Fruit fly (Drosophila melanogaster) whole organism, embryonic: ENCODE data around the gene CG9497.

Experiments
- Adf1 ChIP-seq: fragments of 200-800 bp; sonication (Bioruptor generic); IDR thresholded peaks from 2 replicates; pipeline ENCODE4 v1.3.6; 2022; ENCODE audit warnings: missing biosample characterization, missing genetic modification characterization
- Antp ChIP-seq: fragments of 200-800 bp; sonication (Bioruptor generic); optimal IDR thresholded peaks from 3 replicates; lab custom pipeline; 2016; ENCODE audit warnings: missing biosample characterization, missing genetic modification characterization
- CG1024 ChIP-seq: fragments of 200-800 bp; sonication (Bioruptor generic); IDR thresholded peaks from 2 replicates; pipeline ENCODE4 v1.3.6; 2022; ENCODE audit warnings: missing biosample characterization, missing genetic modification characterization
- CG10959 ChIP-seq: fragments of 200-800 bp; sonication (Bioruptor generic); IDR thresholded peaks from 2 replicates; pipeline ENCODE4 v1.3.6; 2022; ENCODE audit warnings: missing biosample characterization, missing genetic modification characterization
- CG11085 ChIP-seq: fragments of 200-800 bp; sonication (Bioruptor generic); IDR thresholded peaks from 2 replicates; pipeline ENCODE4 v1.3.6; 2022; ENCODE audit warnings: missing biosample characterization, missing genetic modification characterization
- CG11560 ChIP-seq: fragments of 200-800 bp; sonication (Bioruptor generic); IDR thresholded peaks from 3 replicates; pipeline ENCODE4 v1.3.6; 2022; ENCODE audit warnings: missing biosample characterization, missing genetic modification characterization
- CG12942 ChIP-seq: fragments of 200-800 bp; sonication (Bioruptor generic); optimal IDR thresholded peaks from 3 replicates; lab custom pipeline; 2016; ENCODE audit warnings: missing biosample characterization, missing genetic modification characterization
- CG15073 ChIP-seq: fragments of 200-800 bp; sonication (Bioruptor generic); optimal IDR thresholded peaks from 2 replicates; lab custom pipeline; 2016; ENCODE audit warnings: missing biosample characterization, missing genetic modification characterization
- CG1647 ChIP-seq: fragments of 200-800 bp; sonication (Bioruptor generic); optimal IDR thresholded peaks from 3 replicates; lab custom pipeline; 2016; ENCODE audit warnings: missing biosample characterization, missing genetic modification characterization
- CG16779 ChIP-seq: fragments of 200-800 bp; sonication (Bioruptor generic); IDR thresholded peaks from 2 replicates; pipeline ENCODE4 v1.3.6; 2022; ENCODE audit warnings: missing biosample characterization, missing genetic modification characterization
- CG17802 ChIP-seq: fragments of 200-800 bp; sonication (Bioruptor generic); optimal IDR thresholded peaks from 2 replicates; lab custom pipeline; 2018; ENCODE audit warnings: missing biosample characterization, mild to moderate bottlenecking, missing genetic modification characterization, moderate library complexity
- CG18599 ChIP-seq: fragments of 200-800 bp; sonication (Bioruptor generic); optimal IDR thresholded peaks from 3 replicates; lab custom pipeline; 2017; ENCODE audit warnings: missing biosample characterization, missing genetic modification characterization, mild to moderate bottlenecking, moderate library complexity, missing genetic modification reagents
- CG3726 ChIP-seq: fragments of 200-800 bp; sonication (Bioruptor generic); IDR thresholded peaks from 3 replicates; pipeline ENCODE4, ENCODE4 v1.3.6; 2022; ENCODE audit warnings: missing biosample characterization, missing genetic modification characterization
- CG6175 ChIP-seq: fragments of 200-800 bp; sonication (Bioruptor generic); IDR thresholded peaks from 3 replicates; pipeline ENCODE4 v1.3.6; 2022; ENCODE audit warnings: missing biosample characterization, missing genetic modification characterization
- CG6689 ChIP-seq: fragments of 200-800 bp; sonication (Bioruptor generic); IDR thresholded peaks from 2 replicates; pipeline ENCODE4 v1.3.6; 2022; ENCODE audit warnings: missing biosample characterization, missing genetic modification characterization
- CG6813 ChIP-seq: fragments of 200-800 bp; sonication (Bioruptor generic); optimal IDR thresholded peaks from 2 replicates; lab custom pipeline; 2017; ENCODE audit warnings: missing biosample characterization, missing genetic modification characterization, mild to moderate bottlenecking, moderate library complexity, missing genetic modification reagents
- CG9876 ChIP-seq: fragments of 200-800 bp; sonication (Bioruptor generic); optimal IDR thresholded peaks from 2 replicates; lab custom pipeline; 2016; ENCODE audit warnings: missing biosample characterization, missing genetic modification characterization
- Camta ChIP-seq: fragments of 200-800 bp; sonication (Bioruptor generic); optimal IDR thresholded peaks from 2 replicates; lab custom pipeline; 2016; ENCODE audit warnings: missing biosample characterization, missing genetic modification characterization
- D ChIP-seq, 2 experiments: fragments of 200-800 bp in 1 of 2; fragments of >200 bp in 1 of 2; sonication (Bioruptor generic) in 1 of 2; optimal IDR thresholded peaks; 2 replicates in 1 of 2; 3 replicates in 1 of 2; lab custom pipeline; 2017; ENCODE audit warnings: mild to moderate bottlenecking in 1 of 2, missing biosample characterization in 1 of 2, missing genetic modification characterization in 1 of 2, missing genetic modification reagents in 1 of 2
- ERR ChIP-seq: fragments of 200-800 bp; sonication (Bioruptor generic); optimal IDR thresholded peaks from 2 replicates; lab custom pipeline; 2016; ENCODE audit warnings: missing biosample characterization, missing genetic modification characterization
- Fer2 ChIP-seq: fragments of 200-800 bp; sonication (Bioruptor generic); optimal IDR thresholded peaks from 2 replicates; lab custom pipeline; 2018; ENCODE audit warnings: missing biosample characterization, mild to moderate bottlenecking, missing genetic modification characterization, moderate library complexity
- Fer3 ChIP-seq: fragments of 200-800 bp; sonication (Bioruptor generic); optimal IDR thresholded peaks from 2 replicates; lab custom pipeline; 2018; ENCODE audit warnings: missing biosample characterization, mild to moderate bottlenecking, missing genetic modification characterization, moderate library complexity
- H2.0 ChIP-seq: fragments of 200-800 bp; sonication (Bioruptor generic); IDR thresholded peaks from 2 replicates; pipeline ENCODE4 v1.3.6; 2022; ENCODE audit warnings: missing biosample characterization, missing genetic modification characterization
- HLH4C ChIP-seq: fragments of 200-800 bp; sonication (Bioruptor generic); IDR thresholded peaks from 3 replicates; pipeline ENCODE4 v1.3.6; 2022; ENCODE audit warnings: missing biosample characterization, missing genetic modification characterization; ENCODE audit not compliant: partially characterized antibody
- Hr39 ChIP-seq: fragments of >200 bp; optimal IDR thresholded peaks from 2 replicates; lab custom pipeline; 2017
- Lhr ChIP-seq: fragments of 200-800 bp; sonication (Bioruptor generic); optimal IDR thresholded peaks from 3 replicates; lab custom pipeline; 2017; ENCODE audit warnings: mild to moderate bottlenecking, missing biosample characterization, missing genetic modification reagents, missing genetic modification characterization
- Meics ChIP-seq: fragments of 200-800 bp; sonication (Bioruptor generic); optimal IDR thresholded peaks from 2 replicates; lab custom pipeline; 2017; ENCODE audit warnings: missing biosample characterization, mild to moderate bottlenecking, missing genetic modification characterization
- Nf-YB ChIP-seq: fragments of 200-800 bp; sonication (Bioruptor generic); optimal IDR thresholded peaks from 3 replicates; lab custom pipeline; 2019; ENCODE audit warnings: missing biosample characterization, mild to moderate bottlenecking, missing genetic modification characterization, moderate library complexity
- Rx ChIP-seq: fragments of 200-800 bp; sonication (Bioruptor generic); IDR thresholded peaks from 2 replicates; pipeline ENCODE4 v1.3.6; 2022; ENCODE audit warnings: missing biosample characterization, missing genetic modification characterization
- Side ChIP-seq: fragments of 200-800 bp; sonication (Bioruptor generic); optimal IDR thresholded peaks from 2 replicates; lab custom pipeline; 2016; ENCODE audit warnings: missing biosample characterization, missing genetic modification characterization
- Spps ChIP-seq: fragments of 200-800 bp; sonication (Bioruptor generic); optimal IDR thresholded peaks from 2 replicates; lab custom pipeline; 2018; ENCODE audit warnings: missing biosample characterization, mild to moderate bottlenecking, missing genetic modification characterization
- Stat92E ChIP-seq, 3 experiments: fragments of >200 bp in 2 of 3; fragments of 200-800 bp in 1 of 3; sonication (Bioruptor generic) in 1 of 3; optimal IDR thresholded peaks; 2 replicates each; lab custom pipeline; 2017 to 2019; ENCODE audit warnings: missing biosample characterization in 3 of 3, missing genetic modification characterization in 3 of 3, mild to moderate bottlenecking in 1 of 3, moderate library complexity in 1 of 3
- bab2 ChIP-seq: fragments of 200-800 bp; sonication (Bioruptor generic); optimal IDR thresholded peaks from 2 replicates; lab custom pipeline; 2016; ENCODE audit warnings: missing biosample characterization, missing genetic modification characterization
- cad ChIP-seq: fragments of >200 bp; optimal IDR thresholded peaks from 2 replicates; lab custom pipeline; 2017; ENCODE audit warnings: missing biosample characterization, missing genetic modification characterization
- cato ChIP-seq: fragments of 200-800 bp; sonication (Bioruptor generic); optimal IDR thresholded peaks from 2 replicates; lab custom pipeline; 2016; ENCODE audit warnings: missing biosample characterization, missing genetic modification characterization, borderline replicate concordance
- chn ChIP-seq: fragments of 200-800 bp; sonication (Bioruptor generic); optimal IDR thresholded peaks from 2 replicates; lab custom pipeline; 2016; ENCODE audit warnings: missing biosample characterization, missing genetic modification characterization
- crc ChIP-seq: fragments of 200-800 bp; sonication (Bioruptor generic); optimal IDR thresholded peaks from 2 replicates; lab custom pipeline; 2016; ENCODE audit warnings: missing biosample characterization, missing genetic modification characterization
- fd96Cb ChIP-seq: fragments of 200-800 bp; sonication (Bioruptor generic); optimal IDR thresholded peaks from 2 replicates; lab custom pipeline; 2018; ENCODE audit warnings: missing biosample characterization, mild to moderate bottlenecking, missing genetic modification characterization, moderate library complexity
- hbn ChIP-seq: fragments of 200-800 bp; sonication (Bioruptor generic); IDR thresholded peaks from 2 replicates; pipeline ENCODE4 v1.3.6; 2022; ENCODE audit warnings: missing biosample characterization, missing genetic modification characterization; ENCODE audit not compliant: partially characterized antibody
- hkb ChIP-seq, 2 experiments: fragments of 200-800 bp in 1 of 2; fragments of >200 bp in 1 of 2; sonication (Bioruptor generic) in 1 of 2; IDR thresholded peaks in 1 of 2; optimal IDR thresholded peaks in 1 of 2; 2 replicates each; pipeline versions ENCODE4 v1.3.6 to Lab custom; 2017 to 2022; ENCODE audit warnings: missing biosample characterization in 1 of 2, missing genetic modification characterization in 1 of 2
- inv ChIP-seq: fragments of 200-800 bp; sonication (Bioruptor generic); IDR thresholded peaks from 2 replicates; pipeline ENCODE4 v1.3.6; 2022; ENCODE audit warnings: missing biosample characterization, missing genetic modification characterization; ENCODE audit not compliant: partially characterized antibody
- lbe ChIP-seq: fragments of 200-800 bp; sonication (Bioruptor generic); optimal IDR thresholded peaks from 2 replicates; lab custom pipeline; 2016; ENCODE audit warnings: missing biosample characterization, mild to moderate bottlenecking, missing genetic modification characterization
- nom ChIP-seq: fragments of 200-800 bp; sonication (Bioruptor generic); optimal IDR thresholded peaks from 2 replicates; lab custom pipeline; 2017; ENCODE audit warnings: missing biosample characterization, missing genetic modification characterization, mild to moderate bottlenecking, moderate library complexity, missing genetic modification reagents
- onecut ChIP-seq: fragments of 200-800 bp; sonication (Bioruptor generic); IDR thresholded peaks from 2 replicates; pipeline ENCODE4 v1.3.6; 2022; ENCODE audit warnings: missing biosample characterization, missing genetic modification characterization
- pho ChIP-seq: fragments of 200-800 bp; sonication (Bioruptor generic); optimal IDR thresholded peaks from 2 replicates; lab custom pipeline; 2016; ENCODE audit warnings: missing biosample characterization, missing genetic modification characterization
- pita ChIP-seq: fragments of 200-800 bp; sonication (Bioruptor generic); optimal IDR thresholded peaks from 2 replicates; lab custom pipeline; 2017; ENCODE audit warnings: missing biosample characterization, mild to moderate bottlenecking, missing genetic modification characterization
- sd ChIP-seq: fragments of 200-800 bp; sonication (Bioruptor generic); optimal IDR thresholded peaks from 3 replicates; lab custom pipeline; 2018; ENCODE audit warnings: missing biosample characterization, mild to moderate bottlenecking, missing genetic modification characterization, moderate library complexity
- sug ChIP-seq: fragments of 200-800 bp; optimal IDR thresholded peaks from 2 replicates; lab custom pipeline; 2019; ENCODE audit warnings: missing biosample characterization, mild to moderate bottlenecking, missing genetic modification characterization, moderate library complexity
- trh ChIP-seq: fragments of 200-800 bp; sonication (Bioruptor generic); optimal IDR thresholded peaks from 2 replicates; lab custom pipeline; 2016; ENCODE audit warnings: missing biosample characterization, missing genetic modification characterization

CG9497 gene

DNA sequence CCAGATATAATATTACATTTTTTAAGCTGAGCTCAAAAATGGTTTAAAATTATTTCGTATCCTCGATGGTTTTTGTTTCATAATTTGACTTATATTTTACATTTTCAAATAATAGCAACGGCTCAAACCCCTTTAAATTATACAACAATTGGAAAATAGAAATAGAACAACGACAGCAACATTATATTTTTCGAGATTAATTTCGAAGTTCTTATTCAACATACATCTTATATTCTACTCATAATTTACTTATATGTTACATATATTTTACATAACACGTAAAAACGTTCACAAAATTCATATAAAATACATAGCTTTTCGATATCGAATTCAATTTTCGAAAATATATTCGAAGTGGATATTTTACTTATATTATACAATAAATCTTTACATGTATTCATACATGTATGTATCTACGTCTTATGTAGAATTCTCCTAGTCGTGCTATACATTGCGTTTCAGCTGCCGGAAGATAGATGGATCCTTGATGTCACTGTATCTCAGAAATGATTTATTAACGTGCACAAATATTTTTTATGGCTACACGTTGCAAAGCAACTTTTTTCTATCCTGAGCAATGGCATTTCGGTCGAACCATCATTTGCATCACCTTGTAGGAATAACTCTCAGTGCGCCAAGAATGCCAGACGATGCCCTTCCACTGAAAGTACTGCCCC lies 8.6 kb upstream of the CG9497 start (continued):
- TF ChIP-seq CG15073 = no peak
- no peak for TF ChIP-seq Stat92E (GFP tag; optimal IDR thresholded peaks at IDR 0.05; lab: Kevin White, UChicago)
- no peak for TF ChIP-seq D (optimal IDR thresholded peaks at IDR 0.05; lab: Kevin White, UChicago)
- no peak for TF ChIP-seq D (GFP tag; optimal IDR thresholded peaks at IDR 0.05; lab: Kevin White, UChicago)
- TF ChIP-seq CG6175 (GFP tag; lab: Robert Waterston, UW) = no peak
- TF ChIP-seq onecut (GFP tag; lab: Robert Waterston, UW) = peak; percentile 44
- TF ChIP-seq CG16779 (GFP tag; lab: Robert Waterston, UW) = no peak
- TF ChIP-seq trh = no peak
- TF ChIP-seq cad (GFP tag; lab: Kevin White, UChicago) = no peak
- no peak for TF ChIP-seq crc (GFP tag; lab: Kevin White, UChicago)
- no peak for TF ChIP-seq cato (GFP tag; lab: Kevin White, UChicago)
- no peak for TF ChIP-seq Fer2 (tag; lab: Kevin White, UChicago)
- no peak for TF ChIP-seq pho
- peak; percentile 49 for TF ChIP-seq Fer3 (tag; lab: Kevin White, UChicago)
- TF ChIP-seq CG1647 (GFP tag; lab: Kevin White, UChicago) = no peak
- no peak for TF ChIP-seq Side (GFP tag; lab: Kevin White, UChicago)
- TF ChIP-seq CG18599 = peak; percentile 52
- TF ChIP-seq bab2 (GFP tag; lab: Kevin White, UChicago) = no peak
- no peak for TF ChIP-seq CG11560 (tag; lab: Robert Waterston, UW)
- TF ChIP-seq CG17802 (tag; lab: Kevin White, UChicago) = peak; percentile 60
- TF ChIP-seq Adf1 = no peak
- peak; percentile 26 for TF ChIP-seq Antp (GFP tag; lab: Kevin White, UChicago)
- TF ChIP-seq CG3726 (GFP tag; lab: Robert Waterston, UW) = no peak
- TF ChIP-seq CG10959 (GFP tag; lab: Robert Waterston, UW) = no peak; the same call in 1 of the 2 replicates
- TF ChIP-seq CG12942 (GFP tag; lab: Kevin White, UChicago) = no peak
- TF ChIP-seq CG6813 (GFP tag; lab: Kevin White, UChicago) = peak; percentile 36
- TF ChIP-seq Camta (GFP tag; lab: Kevin White, UChicago) = no peak
- peak; percentile 58 for TF ChIP-seq Meics
- TF ChIP-seq ERR (GFP tag; lab: Kevin White, UChicago) = no peak
- peak; percentile 37 for TF ChIP-seq fd96Cb
- TF ChIP-seq CG9876 (GFP tag; lab: Kevin White, UChicago) = no peak
- TF ChIP-seq Hr39 (lab: Kevin White, UChicago) = no peak
- TF ChIP-seq chn (GFP tag; lab: Kevin White, UChicago) = no peak
- peak; percentile 34 for TF ChIP-seq Nf-YB (GFP tag; lab: Kevin White, UChicago)
- TF ChIP-seq pita (GFP tag; lab: Kevin White, UChicago) = peak; percentile 65
- TF ChIP-seq inv (GFP tag; lab: Robert Waterston, UW) = no peak
- TF ChIP-seq HLH4C (GFP tag; lab: Robert Waterston, UW) = no peak
- no peak for TF ChIP-seq CG11085
- no peak for TF ChIP-seq CG6689
- peak; percentile 45 for TF ChIP-seq Lhr (GFP tag; lab: Kevin White, UChicago)
- no peak for TF ChIP-seq hkb (optimal IDR thresholded peaks at IDR 0.05; lab: Kevin White, UChicago)
- TF ChIP-seq hkb (GFP tag; IDR thresholded peaks at IDR 0.05; lab: Robert Waterston, UW) = peak; percentile 38; the same call in 1 of the 2 replicates
- no peak for TF ChIP-seq hbn
- peak; percentile 24; the same call in 1 of the 2 replicates for TF ChIP-seq H2.0 (GFP tag; lab: Robert Waterston, UW)
- peak; percentile 34 for TF ChIP-seq sug (tag; lab: Kevin White, UChicago)
- TF ChIP-seq CG1024 = peak; percentile 55; the same call in 1 of the 2 replicates
- TF ChIP-seq lbe (GFP tag; lab: Kevin White, UChicago) = no peak
- no peak for TF ChIP-seq sd
- TF ChIP-seq nom = no peak
- TF ChIP-seq Rx (GFP tag; lab: Robert Waterston, UW) = no peak
- no peak for TF ChIP-seq Spps
